Worm (Caenorhabditis elegans) whole organism, L2 larva: ENCODE results near the gene F08D12.15.

Experiments used
- ama-1 ChIP-seq: fragments of 150-350 bp; optimal IDR thresholded peaks from 2 replicates; lab custom pipeline; 2018; ENCODE audit warnings: inconsistent platforms
- ceh-82 ChIP-seq: fragments of 150-350 bp; optimal IDR thresholded peaks from 2 replicates; lab custom pipeline; 2014; ENCODE audit warnings: missing biosample characterization, missing genetic modification characterization
- fos-1 ChIP-seq: fragments of 150-350 bp; optimal IDR thresholded peaks from 2 replicates; lab custom pipeline; 2014; ENCODE audit warnings: missing biosample characterization, missing genetic modification characterization
- lsy-2 ChIP-seq, 2 experiments: fragments of 150-350 bp in 1 of 2; sonication (generic microtip) in 1 of 2; optimal IDR thresholded peaks; 2 replicates each; lab custom pipeline; 2014 to 2017; ENCODE audit warnings: missing biosample characterization in 2 of 2, missing genetic modification characterization in 2 of 2
- nhr-77 ChIP-seq: fragments of 150-350 bp; optimal IDR thresholded peaks from 2 replicates; lab custom pipeline; 2014; ENCODE audit warnings: missing biosample characterization, missing genetic modification characterization

ce11 chrII:2762108-2762507 lies 4.3 kb upstream of the F08D12.15 start, which contains the start of gene fbxb-106:
- TF ChIP-seq ama-1 (lab: Kevin White, UChicago): no peak
- no peak for TF ChIP-seq ceh-82 (tag; lab: Kevin White, UChicago)
- TF ChIP-seq fos-1: no peak
- TF ChIP-seq nhr-77 (tag; lab: Kevin White, UChicago): no peak
- no peak for TF ChIP-seq lsy-2 (tag; optimal IDR thresholded peaks at IDR 0.05; lab: Kevin White, UChicago)
